Worm (Caenorhabditis elegans): ENCODE data around the gene T08B6.1.

Gene T08B6.1

ce11 chrIV:4887258-4887657, at the start of gene T08B6.1:
Gene T08B6.1 (minus strand): TSS chrIV:4887358.
- TF ChIP-seq ztf-4 (tag; optimal IDR thresholded peaks at IDR 0.05) (no peak), nhr-77 (tag; optimal IDR thresholded peaks at IDR 0.05) (no peak), mml-1 (tag; optimal IDR thresholded peaks at IDR 0.05) (no peak), nhr-28 (tag; optimal IDR thresholded peaks at IDR 0.05) (no peak), tbx-2 (tag; optimal IDR thresholded peaks at IDR 0.05) (no peak), mdl-1 (tag; optimal IDR thresholded peaks at IDR 0.05) (no peak), egl-5 (tag; optimal IDR thresholded peaks at IDR 0.05) (no peak), skn-1 (tag; optimal IDR thresholded peaks at IDR 0.05) (no peak), pha-4 (tag; optimal IDR thresholded peaks at IDR 0.05) (no peak), eor-1 (tag; optimal IDR thresholded peaks at IDR 0.05) (no peak), ceh-9 (tag; optimal IDR thresholded peaks at IDR 0.05) (no peak), elt-1 (tag; optimal IDR thresholded peaks at IDR 0.05) (no peak), daf-12 (tag; optimal IDR thresholded peaks at IDR 0.05) (no peak), R02D3.7 (tag; optimal IDR thresholded peaks at IDR 0.05) (no peak), nhr-76 (tag; optimal IDR thresholded peaks at IDR 0.05) (no peak)

- TF ChIP-seq nhr-76 (tag; optimal IDR thresholded peaks at IDR 0.05) = no peak
- no peak for TF ChIP-seq egl-27 (tag; optimal IDR thresholded peaks at IDR 0.05)
- TF ChIP-seq zag-1 (tag; optimal IDR thresholded peaks at IDR 0.05) = no peak
- no peak for TF ChIP-seq daf-12 (tag; optimal IDR thresholded peaks at IDR 0.05)
- TF ChIP-seq nhr-67 (tag; optimal IDR thresholded peaks at IDR 0.05) = no peak
- TF ChIP-seq nhr-28 (tag; optimal IDR thresholded peaks at IDR 0.05) = no peak
Observed at ce11 chrIV:4934103-4934502, 46.9 kb upstream of the T08B6.1 start, which contains the start of gene str-153. Gene str-153 (plus strand): TSS chrIV:4934403.

- TF ChIP-seq fkh-10 (GFP tag; optimal IDR thresholded peaks at IDR 0.05) (no peak), ztf-4 (tag; optimal IDR thresholded peaks at IDR 0.05) (no peak), mml-1 (tag; optimal IDR thresholded peaks at IDR 0.05) (no peak), mdl-1 (tag; optimal IDR thresholded peaks at IDR 0.05) (no peak), nhr-237 (tag; optimal IDR thresholded peaks at IDR 0.05) (no peak), ZK546.5 (tag; optimal IDR thresholded peaks at IDR 0.05) (no peak), elt-1 (tag; optimal IDR thresholded peaks at IDR 0.05) (no peak), nhr-12 (tag; optimal IDR thresholded peaks at IDR 0.05) (no peak), ceh-16 (tag; optimal IDR thresholded peaks at IDR 0.05) (no peak), unc-62 (GFP tag; optimal IDR thresholded peaks at IDR 0.05) (no peak), pqm-1 (tag; optimal IDR thresholded peaks at IDR 0.05) (no peak), ama-1 (optimal IDR thresholded peaks at IDR 0.05) (no peak), snpc-4 (tag; optimal IDR thresholded peaks at IDR 0.05) (peak; percentile 95), ceh-28 (tag; optimal IDR thresholded peaks at IDR 0.05) (no peak), nhr-11 (tag; optimal IDR thresholded peaks at IDR 0.05) (no peak), nhr-43 (tag; optimal IDR thresholded peaks at IDR 0.05; ENCODE audit: poor library complexity, severe bottlenecking) (peak; percentile 65), sea-2 (GFP tag; optimal IDR thresholded peaks at IDR 0.05) (no peak), nhr-28 (tag; optimal IDR thresholded peaks at IDR 0.05) (no peak), zag-1 (tag; optimal IDR thresholded peaks at IDR 0.05) (no peak), nhr-25 (tag; optimal IDR thresholded peaks at IDR 0.05) (peak; percentile 24), ceh-9 (tag; optimal IDR thresholded peaks at IDR 0.05) (no peak), elt-3 (tag; optimal IDR thresholded peaks at IDR 0.05) (no peak), hmg-11 (tag; optimal IDR thresholded peaks at IDR 0.05) (no peak), R02D3.7 (tag; optimal IDR thresholded peaks at IDR 0.05) (no peak), skn-1 (tag; optimal IDR thresholded peaks at IDR 0.05) (no peak), daf-12 (tag; optimal IDR thresholded peaks at IDR 0.05) (no peak), nhr-23 (tag; optimal IDR thresholded peaks at IDR 0.05) (no peak), tbx-2 (tag; optimal IDR thresholded peaks at IDR 0.05) (no peak), lin-39 (tag; optimal IDR thresholded peaks at IDR 0.05) (no peak), lin-15B (tag; optimal IDR thresholded peaks at IDR 0.05) (no peak), pha-4 (tag; optimal IDR thresholded peaks at IDR 0.05) (no peak), elt-2 (tag; optimal IDR thresholded peaks at IDR 0.05) (peak; percentile 4), nfya-1 (tag; optimal IDR thresholded peaks at IDR 0.05; ENCODE audit: insufficient read depth) (peak; percentile 23), unc-39 (tag; optimal IDR thresholded peaks at IDR 0.05) (no peak), fkh-2 (tag; optimal IDR thresholded peaks at IDR 0.05) (no peak), lsy-12 (tag; optimal IDR thresholded peaks at IDR 0.05) (no peak), fos-1 (tag; optimal IDR thresholded peaks at IDR 0.05) (no peak), jun-1 (tag; optimal IDR thresholded peaks at IDR 0.05) (no peak)
Observed at ce11 chrIV:4930754-4931322, 43.7 kb upstream of the T08B6.1 start.
